Worm (Caenorhabditis elegans) whole organism, late embryonic: ENCODE data around the gene srh-71.

Experiments used
- ama-1 ChIP-seq: fragments of 150-350 bp; optimal IDR thresholded peaks from 2 replicates; lab custom pipeline; 2014
- ceh-30 ChIP-seq: fragments of 150-350 bp; optimal IDR thresholded peaks from 2 replicates; lab custom pipeline; 2014; ENCODE audit warnings: missing biosample characterization, missing genetic modification characterization
- dmd-4 ChIP-seq: sonication (generic microtip); optimal IDR thresholded peaks from 2 replicates; lab custom pipeline; 2016; ENCODE audit warnings: borderline replicate concordance, missing genetic modification characterization, missing compliant biosample characterization
- elt-2 ChIP-seq: sonication (generic microtip); optimal IDR thresholded peaks from 2 replicates; lab custom pipeline; 2016; ENCODE audit warnings: missing genetic modification reagents, missing genetic modification characterization, missing compliant biosample characterization
- fax-1 ChIP-seq: sonication (generic microtip); optimal IDR thresholded peaks from 2 replicates; lab custom pipeline; 2016; ENCODE audit warnings: missing genotype, missing genetic modification characterization, missing compliant biosample characterization
- fkh-10 ChIP-seq: fragments of 150-350 bp; optimal IDR thresholded peaks from 2 replicates; lab custom pipeline; 2014; ENCODE audit warnings: missing biosample characterization, missing genetic modification reagents, missing genetic modification characterization
- gmeb-2 ChIP-seq: sonication (generic microtip); optimal IDR thresholded peaks from 2 replicates; lab custom pipeline; 2016; ENCODE audit warnings: missing genetic modification characterization, inconsistent platforms, missing compliant biosample characterization
- hlh-15 ChIP-seq: sonication (generic microtip); optimal IDR thresholded peaks from 2 replicates; lab custom pipeline; 2016; ENCODE audit warnings: missing genetic modification characterization, missing compliant biosample characterization
- madf-2 ChIP-seq: sonication (generic microtip); optimal IDR thresholded peaks from 2 replicates; lab custom pipeline; 2017; ENCODE audit warnings: missing genetic modification characterization, missing compliant biosample characterization
- pag-3 ChIP-seq: sonication (generic microtip); optimal IDR thresholded peaks from 2 replicates; lab custom pipeline; 2016; ENCODE audit warnings: missing compliant biosample characterization, missing genetic modification characterization, borderline replicate concordance
- pat-9 ChIP-seq: fragments of 200-800 bp; sonication (Bioruptor generic); optimal IDR thresholded peaks from 2 replicates; lab custom pipeline; 2018; ENCODE audit warnings: mild to moderate bottlenecking, missing genetic modification characterization, moderate library complexity, missing compliant biosample characterization
- pha-2 ChIP-seq: sonication (generic microtip); optimal IDR thresholded peaks from 2 replicates; lab custom pipeline; 2017; ENCODE audit warnings: mild to moderate bottlenecking, missing genetic modification characterization, missing compliant biosample characterization
- pha-4 ChIP-seq: fragments of 150-350 bp; optimal IDR thresholded peaks from 2 replicates; lab custom pipeline; 2018; ENCODE audit warnings: missing biosample characterization, missing genetic modification reagents, missing genetic modification characterization
- pqm-1 ChIP-seq: sonication (generic microtip); optimal IDR thresholded peaks from 2 replicates; lab custom pipeline; 2016; ENCODE audit warnings: missing genetic modification characterization, missing compliant biosample characterization

ce11 chrII:3149521-3150190 lies 26.4 kb downstream of the srh-71 start, which contains the start of the genes T10D4.11 and T10D4.1:
- no peak for TF ChIP-seq ceh-30 (tag; lab: Kevin White, UChicago)
- no peak for TF ChIP-seq dmd-4
- no peak for TF ChIP-seq pag-3
- no peak for TF ChIP-seq pha-4 (tag; lab: Kevin White, UChicago)
- no peak for TF ChIP-seq fax-1
- no peak for TF ChIP-seq fkh-10 (GFP tag; lab: Kevin White, UChicago)
- TF ChIP-seq pqm-1 (tag; lab: Kevin White, UChicago) = no peak
- TF ChIP-seq pat-9 (tag; lab: Kevin White, UChicago) = no peak
- no peak for TF ChIP-seq gmeb-2 (tag; lab: Kevin White, UChicago)
- TF ChIP-seq elt-2 (tag; lab: Kevin White, UChicago) = no peak
- no peak for TF ChIP-seq pha-2 (tag; lab: Kevin White, UChicago)
- TF ChIP-seq madf-2 (tag; lab: Kevin White, UChicago) = no peak
- TF ChIP-seq ama-1 (lab: Kevin White, UChicago) = no peak
- no peak for TF ChIP-seq hlh-15 (tag; lab: Kevin White, UChicago)
